Worm (Caenorhabditis elegans) whole organism, early embryonic: ENCODE measurements around the gene tmc-1.

Experiments
- B0310.2 ChIP-seq: sonication (generic microtip); optimal IDR thresholded peaks from 2 replicates; lab custom pipeline; 2016; ENCODE audit warnings: mild to moderate bottlenecking, missing genetic modification characterization, missing compliant biosample characterization
- F13C5.2 ChIP-seq: sonication (generic microtip); optimal IDR thresholded peaks from 2 replicates; lab custom pipeline; 2017; ENCODE audit warnings: mild to moderate bottlenecking, missing genetic modification characterization, inconsistent platforms, missing compliant biosample characterization
- aly-1 ChIP-seq: sonication (generic microtip); optimal IDR thresholded peaks from 2 replicates; lab custom pipeline; 2016; ENCODE audit warnings: missing genetic modification characterization, missing compliant biosample characterization
- ama-1 ChIP-seq: fragments of 150-350 bp; optimal IDR thresholded peaks from 2 replicates; lab custom pipeline; 2014
- ceh-13 ChIP-seq: fragments of 200-800 bp; sonication (Bioruptor generic); optimal IDR thresholded peaks from 2 replicates; lab custom pipeline; 2018; ENCODE audit warnings: mild to moderate bottlenecking, missing genetic modification characterization, missing compliant biosample characterization
- ceh-36 ChIP-seq: sonication (generic microtip); optimal IDR thresholded peaks from 2 replicates; lab custom pipeline; 2016; ENCODE audit warnings: missing genetic modification characterization, inconsistent platforms, missing compliant biosample characterization
- ets-7 ChIP-seq: sonication (generic microtip); optimal IDR thresholded peaks from 2 replicates; lab custom pipeline; 2016; ENCODE audit warnings: missing genotype, missing genetic modification characterization, missing compliant biosample characterization
- flt-1 ChIP-seq: fragments of 200-800 bp; sonication (Bioruptor generic); IDR thresholded peaks from 2 replicates; pipeline ENCODE4 v1.3.6; 2022; ENCODE audit warnings: missing genetic modification characterization, missing compliant biosample characterization
- hmbx-1 ChIP-seq: sonication (generic microtip); optimal IDR thresholded peaks from 2 replicates; lab custom pipeline; 2016; ENCODE audit warnings: mild to moderate bottlenecking, missing genetic modification characterization, missing compliant biosample characterization
- hmg-4 ChIP-seq: fragments of 200-800 bp; sonication (Bioruptor generic); optimal IDR thresholded peaks from 2 replicates; lab custom pipeline; 2018; ENCODE audit warnings: mild to moderate bottlenecking, missing genetic modification characterization, missing compliant biosample characterization
- hnd-1 ChIP-seq: sonication (generic microtip); optimal IDR thresholded peaks from 2 replicates; lab custom pipeline; 2016; ENCODE audit warnings: missing genetic modification characterization, missing compliant biosample characterization
- pes-1 ChIP-seq: fragments of 200-800 bp; sonication (Bioruptor generic); IDR thresholded peaks from 2 replicates; pipeline ENCODE4 v1.3.6; 2022; ENCODE audit warnings: missing genetic modification reagents, missing genetic modification characterization, missing compliant biosample characterization
- scrt-1 ChIP-seq: fragments of 200-800 bp; sonication (Bioruptor generic); IDR thresholded peaks from 2 replicates; pipeline ENCODE4 v1.3.6; 2022; ENCODE audit warnings: missing genetic modification characterization, missing compliant biosample characterization
- sea-1 ChIP-seq: fragments of 200-800 bp; sonication (Bioruptor generic); conservative IDR thresholded peaks from 2 replicates; pipeline ENCODE4 v1.3.6; 2022; ENCODE audit warnings: missing genetic modification characterization, missing compliant biosample characterization
- tbx-11 ChIP-seq: fragments of 200-800 bp; sonication (Bioruptor generic); IDR thresholded peaks from 2 replicates; pipeline ENCODE4 v1.3.6; 2022; ENCODE audit warnings: missing genetic modification characterization, missing compliant biosample characterization
- tbx-37 ChIP-seq: fragments of 200-800 bp; sonication (Bioruptor generic); conservative IDR thresholded peaks from 2 replicates; pipeline ENCODE4 v1.3.6; 2022; ENCODE audit warnings: missing genetic modification reagents, missing genetic modification characterization, missing compliant biosample characterization
- tra-4 ChIP-seq: sonication (generic microtip); optimal IDR thresholded peaks from 2 replicates; lab custom pipeline; 2017; ENCODE audit warnings: missing genetic modification characterization, missing compliant biosample characterization

The tmc-1 gene

DNA sequence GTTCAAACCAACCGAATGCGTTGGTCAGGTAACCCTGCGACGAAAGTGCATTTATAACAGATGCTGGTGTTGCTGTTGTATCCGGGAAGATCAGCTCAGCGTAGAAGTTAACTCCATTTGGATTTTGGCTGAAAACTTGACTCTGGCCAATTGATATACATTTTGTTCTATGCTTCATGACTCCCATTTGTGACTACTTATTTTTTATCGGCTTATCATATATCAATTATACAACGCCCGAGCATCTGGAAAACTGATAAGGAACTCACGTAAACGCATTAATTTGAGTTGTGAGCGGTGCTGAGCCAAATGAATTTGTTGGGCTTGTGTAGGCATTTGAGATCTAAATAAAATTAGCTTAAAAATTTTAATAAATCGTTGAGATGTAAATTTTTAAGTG lies 14.6 kb upstream of the tmc-1 start:
- TF ChIP-seq ceh-36 (tag; lab: Kevin White, UChicago) (no peak), sea-1 (GFP tag; lab: Robert Waterston, UW) (no peak), ceh-13 (GFP tag; lab: Kevin White, UChicago) (no peak), ets-7 (tag; lab: Kevin White, UChicago) (no peak), aly-1 (tag; lab: Kevin White, UChicago) (no peak), hnd-1 (tag; lab: Kevin White, UChicago) (no peak), pes-1 (GFP tag; lab: Robert Waterston, UW) (no peak), F13C5.2 (tag; lab: Kevin White, UChicago) (no peak), tra-4 (tag; lab: Kevin White, UChicago) (no peak), hmg-4 (GFP tag; lab: Kevin White, UChicago) (no peak), tbx-37 (GFP tag; lab: Robert Waterston, UW) (no peak), hmbx-1 (tag; lab: Kevin White, UChicago) (no peak), flt-1 (GFP tag; lab: Robert Waterston, UW) (no peak), scrt-1 (GFP tag; lab: Robert Waterston, UW) (no peak), B0310.2 (tag; lab: Kevin White, UChicago) (no peak), tbx-11 (no peak), ama-1 (lab: Kevin White, UChicago) (no peak)

DNA sequence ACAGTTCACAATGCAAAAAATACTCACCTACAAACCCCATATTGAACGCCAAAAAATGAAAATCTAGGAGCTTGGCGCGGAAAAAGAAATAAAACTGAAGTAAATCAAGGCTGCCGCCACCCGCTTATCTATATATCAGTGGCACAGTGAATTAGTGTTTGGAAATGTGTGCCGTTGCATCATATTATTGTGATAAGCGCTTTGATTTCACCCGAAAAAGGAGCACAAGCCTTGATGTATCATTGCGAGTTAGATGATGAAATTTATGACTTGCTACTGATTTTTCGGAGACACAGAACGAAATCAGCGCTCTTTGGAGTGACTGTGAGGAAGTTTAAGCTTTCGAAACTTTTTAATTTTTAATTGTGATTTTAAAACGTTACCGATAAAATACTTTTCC lies 13.6 kb upstream of the tmc-1 start, which contains the start of the genes R193.2 and R193.6:
Gene R193.2 (minus strand): TSS at position 148 of the 400 bp plus-strand sequence.
Gene R193.6 (plus strand): TSS at position 350 of the 400 bp plus-strand sequence.
- TF ChIP-seq ceh-13 (GFP tag; lab: Kevin White, UChicago) = no peak
- TF ChIP-seq ama-1 (lab: Kevin White, UChicago) = no peak
- no peak for TF ChIP-seq tra-4 (tag; lab: Kevin White, UChicago)
- no peak for TF ChIP-seq scrt-1 (GFP tag; lab: Robert Waterston, UW)
- TF ChIP-seq F13C5.2 (tag; lab: Kevin White, UChicago) = no peak
- TF ChIP-seq tbx-11 = no peak
- TF ChIP-seq hmg-4 (GFP tag; lab: Kevin White, UChicago) = no peak
- TF ChIP-seq hnd-1 (tag; lab: Kevin White, UChicago) = no peak
- TF ChIP-seq aly-1 (tag; lab: Kevin White, UChicago) = no peak
- no peak for TF ChIP-seq pes-1 (GFP tag; lab: Robert Waterston, UW)
- no peak for TF ChIP-seq flt-1 (GFP tag; lab: Robert Waterston, UW)
- no peak for TF ChIP-seq ets-7 (tag; lab: Kevin White, UChicago)
- TF ChIP-seq sea-1 (GFP tag; lab: Robert Waterston, UW) = no peak
- TF ChIP-seq hmbx-1 (tag; lab: Kevin White, UChicago) = no peak
- no peak for TF ChIP-seq B0310.2 (tag; lab: Kevin White, UChicago)

- TF ChIP-seq aly-1 (tag; lab: Kevin White, UChicago) (no peak), tbx-11 (no peak), hnd-1 (tag; lab: Kevin White, UChicago) (no peak), ceh-13 (GFP tag; lab: Kevin White, UChicago) (no peak), ama-1 (lab: Kevin White, UChicago) (no peak), hmg-4 (GFP tag; lab: Kevin White, UChicago) (no peak), hmbx-1 (tag; lab: Kevin White, UChicago) (no peak), ceh-36 (tag; lab: Kevin White, UChicago) (no peak), pes-1 (GFP tag; lab: Robert Waterston, UW) (no peak), tra-4 (tag; lab: Kevin White, UChicago) (no peak), B0310.2 (tag; lab: Kevin White, UChicago) (no peak), ets-7 (tag; lab: Kevin White, UChicago) (no peak), flt-1 (GFP tag; lab: Robert Waterston, UW) (no peak)
Measured at ce11 chrX:1154648-1155047, 7.4 kb upstream of the tmc-1 start, which contains the start of gene R193.1. R193.1 (plus strand) TSS chrX:1154948.

DNA sequence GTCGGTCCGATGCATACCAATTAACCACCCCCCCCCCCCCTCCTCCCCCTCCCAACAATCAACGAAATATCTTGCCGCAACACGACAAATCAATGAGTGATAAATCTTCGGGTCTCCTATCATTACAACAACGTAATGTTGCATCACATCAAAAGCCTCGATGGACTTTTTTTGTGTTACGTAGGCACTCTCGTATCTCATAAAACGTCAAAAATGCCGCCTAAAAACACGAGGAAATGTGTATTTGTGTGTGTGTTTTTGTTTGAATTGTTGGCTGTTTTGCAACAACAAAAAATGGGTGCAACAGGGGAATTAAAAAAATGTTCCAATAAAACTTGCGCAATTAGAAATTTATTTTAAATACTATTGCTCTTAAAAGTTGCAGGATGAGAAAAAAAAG lies 5.2 kb downstream of the tmc-1 start:
- no peak for TF ChIP-seq F13C5.2 (tag; lab: Kevin White, UChicago)
- no peak for TF ChIP-seq aly-1 (tag; lab: Kevin White, UChicago)
- TF ChIP-seq scrt-1 (GFP tag; lab: Robert Waterston, UW) = no peak
- no peak for TF ChIP-seq flt-1 (GFP tag; lab: Robert Waterston, UW)
- TF ChIP-seq ama-1 (lab: Kevin White, UChicago) = no peak
- no peak for TF ChIP-seq sea-1 (GFP tag; lab: Robert Waterston, UW)
- TF ChIP-seq tbx-11 = no peak
- no peak for TF ChIP-seq tra-4 (tag; lab: Kevin White, UChicago)
- no peak for TF ChIP-seq ceh-36 (tag; lab: Kevin White, UChicago)
- no peak for TF ChIP-seq hnd-1 (tag; lab: Kevin White, UChicago)
- no peak for TF ChIP-seq hmbx-1 (tag; lab: Kevin White, UChicago)
- no peak for TF ChIP-seq tbx-37 (GFP tag; lab: Robert Waterston, UW)
- no peak for TF ChIP-seq pes-1 (GFP tag; lab: Robert Waterston, UW)
- TF ChIP-seq ceh-13 (GFP tag; lab: Kevin White, UChicago) = no peak
- TF ChIP-seq B0310.2 (tag; lab: Kevin White, UChicago) = no peak
- TF ChIP-seq hmg-4 (GFP tag; lab: Kevin White, UChicago) = no peak
- no peak for TF ChIP-seq ets-7 (tag; lab: Kevin White, UChicago)

ce11 chrX:1171617-1172016 lies 9.6 kb downstream of the tmc-1 start:
- TF ChIP-seq tbx-11 (no peak), ceh-13 (GFP tag; lab: Kevin White, UChicago) (no peak), ama-1 (lab: Kevin White, UChicago) (no peak), hmg-4 (GFP tag; lab: Kevin White, UChicago) (no peak), ets-7 (tag; lab: Kevin White, UChicago) (no peak), aly-1 (tag; lab: Kevin White, UChicago) (no peak), sea-1 (GFP tag; lab: Robert Waterston, UW) (no peak), scrt-1 (GFP tag; lab: Robert Waterston, UW) (no peak)

DNA sequence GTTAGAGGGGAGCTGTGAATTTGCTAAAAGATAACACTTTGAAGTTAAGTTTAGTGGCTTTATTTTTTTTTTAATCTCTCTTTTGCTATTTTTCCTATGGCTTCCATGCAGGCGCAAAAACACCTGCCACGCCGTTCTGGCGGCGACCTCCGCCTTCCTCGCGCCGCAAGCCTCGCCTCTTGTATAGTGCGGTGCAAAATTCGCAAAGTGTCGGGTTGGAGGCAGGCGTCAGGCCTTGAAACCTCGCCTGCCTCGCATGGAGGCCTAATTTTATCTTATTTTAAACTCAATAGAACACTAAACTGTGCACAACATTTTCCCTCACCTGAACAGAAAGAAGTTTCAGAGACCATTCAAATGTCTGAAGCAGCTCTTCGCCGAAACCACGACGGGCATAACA lies 10.0 kb downstream of the tmc-1 start:
- TF ChIP-seq pes-1 (GFP tag; lab: Robert Waterston, UW) (no peak), tbx-37 (GFP tag; lab: Robert Waterston, UW) (no peak), hnd-1 (tag; lab: Kevin White, UChicago) (no peak), tra-4 (tag; lab: Kevin White, UChicago) (no peak), ets-7 (tag; lab: Kevin White, UChicago) (no peak), sea-1 (GFP tag; lab: Robert Waterston, UW) (no peak), flt-1 (GFP tag; lab: Robert Waterston, UW) (no peak), scrt-1 (GFP tag; lab: Robert Waterston, UW) (no peak), F13C5.2 (tag; lab: Kevin White, UChicago) (no peak), hmbx-1 (tag; lab: Kevin White, UChicago) (no peak), aly-1 (tag; lab: Kevin White, UChicago) (no peak), ceh-13 (GFP tag; lab: Kevin White, UChicago) (no peak)
